Worm (Caenorhabditis elegans) whole organism, young adult: ENCODE results near the gene nhl-1.

Source experiments
- B0336.3 ChIP-seq: fragments of 200-800 bp; sonication (Bioruptor generic); IDR thresholded peaks from 2 replicates; pipeline ENCODE4 v1.3.6; 2022; ENCODE audit warnings: missing genetic modification characterization, missing compliant biosample characterization
- D2030.7 ChIP-seq: fragments of 200-800 bp; sonication (Bioruptor generic); IDR thresholded peaks from 2 replicates; pipeline ENCODE4 v1.3.6; 2022; ENCODE audit warnings: missing genetic modification reagents, missing genetic modification characterization, missing compliant biosample characterization
- F23B12.7 ChIP-seq: sonication (generic microtip); optimal IDR thresholded peaks from 2 replicates; lab custom pipeline; 2017; ENCODE audit warnings: missing genetic modification characterization, mild to moderate bottlenecking, missing compliant biosample characterization, antibody characterized with exemption, moderate library complexity; ENCODE audit not compliant: insufficient read depth
- F52B5.7 ChIP-seq: sonication (generic microtip); optimal IDR thresholded peaks from 2 replicates; lab custom pipeline; 2016; ENCODE audit warnings: mild to moderate bottlenecking, missing genetic modification characterization, missing compliant biosample characterization
- K12H6.12 ChIP-seq: fragments of 200-800 bp; sonication (Bioruptor generic); optimal IDR thresholded peaks from 2 replicates; lab custom pipeline; 2018; ENCODE audit warnings: mild to moderate bottlenecking, missing genetic modification characterization, missing compliant biosample characterization
- Y53F4B.3 ChIP-seq: fragments of 200-800 bp; sonication (Bioruptor generic); IDR thresholded peaks from 2 replicates; pipeline ENCODE4 v1.3.6; 2022; ENCODE audit warnings: missing genetic modification reagents, missing genetic modification characterization, missing compliant biosample characterization
- Y53G8AR.9 ChIP-seq: fragments of 200-800 bp; sonication (Bioruptor generic); conservative IDR thresholded peaks from 2 replicates; pipeline ENCODE4 v1.3.6; 2022; ENCODE audit warnings: missing genetic modification reagents, missing genetic modification characterization, missing compliant biosample characterization
- Y56A3A.18 ChIP-seq: fragments of 200-800 bp; sonication (Bioruptor generic); IDR thresholded peaks from 2 replicates; pipeline ENCODE4 v1.3.6; 2022; ENCODE audit warnings: missing genetic modification reagents, missing genetic modification characterization, missing compliant biosample characterization
- Y79H2A.3 ChIP-seq: fragments of 200-800 bp; sonication (Bioruptor generic); conservative IDR thresholded peaks from 2 replicates; pipeline ENCODE4 v1.3.6; 2022; ENCODE audit warnings: missing genetic modification reagents, missing genetic modification characterization, missing compliant biosample characterization
- Y95B8A.8 ChIP-seq: fragments of 200-800 bp; sonication (Bioruptor generic); IDR thresholded peaks from 2 replicates; pipeline ENCODE4 v1.3.6; 2022; ENCODE audit warnings: missing genetic modification reagents, missing genetic modification characterization, missing compliant biosample characterization
- ama-1 ChIP-seq, 3 experiments: fragments of 150-350 bp in 1 of 3; sonication (generic microtip) in 2 of 3; optimal IDR thresholded peaks; 2 replicates each; lab custom pipeline; 2014 to 2018; ENCODE audit warnings: missing biosample characterization in 2 of 3, missing genetic modification characterization in 2 of 3, missing genetic modification reagents in 2 of 3
- aptf-2 ChIP-seq: fragments of 200-800 bp; sonication (Bioruptor generic); conservative IDR thresholded peaks from 2 replicates; pipeline ENCODE4 v1.3.6; 2022; ENCODE audit warnings: missing genetic modification reagents, missing genetic modification characterization, missing compliant biosample characterization
- atf-7 ChIP-seq: sonication (generic microtip); optimal IDR thresholded peaks from 2 replicates; lab custom pipeline; 2017; ENCODE audit warnings: mild to moderate bottlenecking, missing genetic modification characterization, missing compliant biosample characterization
- attf-5 ChIP-seq: fragments of 200-800 bp; sonication (Bioruptor generic); optimal IDR thresholded peaks from 2 replicates; lab custom pipeline; 2018; ENCODE audit warnings: mild to moderate bottlenecking, missing genetic modification characterization, missing compliant biosample characterization
- ceh-91 ChIP-seq: fragments of 200-800 bp; sonication (Bioruptor generic); IDR thresholded peaks from 2 replicates; pipeline ENCODE4 v1.3.6; 2022; ENCODE audit warnings: missing genetic modification reagents, missing genetic modification characterization, missing compliant biosample characterization
- egl-18 ChIP-seq: fragments of 200-800 bp; sonication (Bioruptor generic); IDR thresholded peaks from 2 replicates; pipeline ENCODE4 v1.3.6; 2022; ENCODE audit warnings: missing genetic modification reagents, missing genetic modification characterization, missing compliant biosample characterization
- egl-44 ChIP-seq: fragments of 200-800 bp; sonication (Bioruptor generic); IDR thresholded peaks from 2 replicates; pipeline ENCODE4 v1.3.6; 2022; ENCODE audit warnings: missing genetic modification reagents, missing genetic modification characterization, missing compliant biosample characterization
- fkh-3 ChIP-seq: sonication (generic microtip); optimal IDR thresholded peaks from 2 replicates; lab custom pipeline; 2016; ENCODE audit warnings: mild to moderate bottlenecking, missing genetic modification characterization, missing compliant biosample characterization
- gei-17 ChIP-seq: fragments of 200-800 bp; sonication (Bioruptor generic); optimal IDR thresholded peaks from 2 replicates; lab custom pipeline; 2018; ENCODE audit warnings: mild to moderate bottlenecking, missing genetic modification characterization, missing compliant biosample characterization
- him-1 ChIP-seq: sonication (generic microtip); optimal IDR thresholded peaks from 2 replicates; lab custom pipeline; 2016; ENCODE audit warnings: missing genotype, missing genetic modification reagents, missing genetic modification characterization, missing compliant biosample characterization
- hmg-1.2 ChIP-seq: fragments of 200-800 bp; sonication (Bioruptor generic); IDR thresholded peaks from 2 replicates; pipeline ENCODE4 v1.3.6; 2022; ENCODE audit warnings: missing genetic modification reagents, missing genetic modification characterization, missing compliant biosample characterization
- hmg-20 ChIP-seq: fragments of 200-800 bp; sonication (Bioruptor generic); IDR thresholded peaks from 2 replicates; pipeline ENCODE4 v1.3.6; 2022; ENCODE audit warnings: missing genetic modification reagents, missing genetic modification characterization, missing compliant biosample characterization
- lag-1 ChIP-seq: fragments of 200-800 bp; sonication (Bioruptor generic); IDR thresholded peaks from 2 replicates; pipeline ENCODE4 v1.3.6; 2022; ENCODE audit warnings: missing genetic modification reagents, missing genetic modification characterization, missing compliant biosample characterization
- let-526 ChIP-seq: fragments of 200-800 bp; sonication (Bioruptor generic); IDR thresholded peaks from 2 replicates; pipeline ENCODE4 v1.3.6; 2022; ENCODE audit warnings: missing genetic modification reagents, missing genetic modification characterization, missing compliant biosample characterization
- lin-26 ChIP-seq: fragments of 200-800 bp; sonication (Bioruptor generic); IDR thresholded peaks from 2 replicates; pipeline ENCODE4 v1.3.6; 2022; ENCODE audit warnings: missing genetic modification reagents, missing genetic modification characterization, missing compliant biosample characterization
- lin-35 ChIP-seq, 3 experiments: fragments of 150-350 bp in 2 of 3; sonication (generic microtip) in 1 of 3; optimal IDR thresholded peaks; 2 replicates each; lab custom pipeline; 2014 to 2018; ENCODE audit warnings: missing biosample characterization in 3 of 3, missing genetic modification characterization in 3 of 3, missing genetic modification reagents in 3 of 3
- lin-54 ChIP-seq: fragments of 200-800 bp; sonication (Bioruptor generic); optimal IDR thresholded peaks from 2 replicates; lab custom pipeline; 2018; ENCODE audit warnings: mild to moderate bottlenecking, missing genetic modification characterization, missing compliant biosample characterization
- lsl-1 ChIP-seq: fragments of 200-800 bp; sonication (Bioruptor generic); optimal IDR thresholded peaks from 2 replicates; lab custom pipeline; 2018; ENCODE audit warnings: mild to moderate bottlenecking, missing genetic modification characterization, moderate library complexity, missing compliant biosample characterization
- madf-3 ChIP-seq: fragments of 200-800 bp; sonication (Bioruptor generic); IDR thresholded peaks from 2 replicates; pipeline ENCODE4 v1.3.6; 2022; ENCODE audit warnings: missing genetic modification reagents, missing genetic modification characterization, missing compliant biosample characterization
- mcd-1 ChIP-seq: fragments of 200-800 bp; sonication (Bioruptor generic); IDR thresholded peaks from 2 replicates; pipeline ENCODE4 v1.3.6; 2022; ENCODE audit warnings: missing genetic modification reagents, missing genetic modification characterization, missing compliant biosample characterization
- mxl-1 ChIP-seq: sonication (generic microtip); optimal IDR thresholded peaks from 2 replicates; lab custom pipeline; 2016; ENCODE audit warnings: missing genetic modification characterization, missing compliant biosample characterization
- nfya-1 ChIP-seq: sonication (generic microtip); optimal IDR thresholded peaks from 2 replicates; lab custom pipeline; 2017; ENCODE audit warnings: antibody characterized with exemption, missing compliant biosample characterization, missing genetic modification characterization, borderline replicate concordance; ENCODE audit not compliant: insufficient read depth
- nhr-27 ChIP-seq: fragments of 200-800 bp; sonication (Bioruptor generic); optimal IDR thresholded peaks from 2 replicates; lab custom pipeline; 2018; ENCODE audit warnings: mild to moderate bottlenecking, missing genetic modification characterization, moderate library complexity, missing compliant biosample characterization
- nhr-80 ChIP-seq: sonication (generic microtip); optimal IDR thresholded peaks from 2 replicates; lab custom pipeline; 2016; ENCODE audit warnings: missing genetic modification characterization, missing compliant biosample characterization
- nhr-90 ChIP-seq: sonication (generic microtip); optimal IDR thresholded peaks from 2 replicates; lab custom pipeline; 2016; ENCODE audit warnings: missing genotype, mild to moderate bottlenecking, missing genetic modification characterization, missing compliant biosample characterization
- rcor-1 ChIP-seq: fragments of 200-800 bp; sonication (Bioruptor generic); IDR thresholded peaks from 2 replicates; pipeline ENCODE4 v1.3.6; 2022; ENCODE audit warnings: missing genetic modification reagents, missing genetic modification characterization, missing compliant biosample characterization
- rec-8 ChIP-seq, 2 experiments: sonication (generic microtip); optimal IDR thresholded peaks; 2 replicates each; lab custom pipeline; 2016; ENCODE audit warnings: mild to moderate bottlenecking in 2 of 2, missing genetic modification characterization in 2 of 2, missing genetic modification reagents in 2 of 2, missing genotype in 2 of 2, missing biosample characterization in 1 of 2, missing compliant biosample characterization in 1 of 2, moderate library complexity in 1 of 2
- rpc-1 ChIP-seq, 2 experiments: fragments of 150-350 bp in 1 of 2; sonication (generic microtip) in 1 of 2; optimal IDR thresholded peaks; 2 replicates each; lab custom pipeline; 2014 to 2018; ENCODE audit warnings: missing biosample characterization in 1 of 2, missing genetic modification characterization in 1 of 2, missing genetic modification reagents in 1 of 2, missing genotype in 1 of 2
- snpc-1.1 ChIP-seq: sonication (generic microtip); optimal IDR thresholded peaks from 2 replicates; lab custom pipeline; 2017; ENCODE audit warnings: missing genetic modification characterization, mild to moderate bottlenecking, missing compliant biosample characterization, antibody characterized with exemption, moderate library complexity, missing genotype, missing genetic modification reagents; ENCODE audit not compliant: insufficient read depth
- somi-1 ChIP-seq: fragments of 200-800 bp; sonication (Bioruptor generic); optimal IDR thresholded peaks from 2 replicates; lab custom pipeline; 2018; ENCODE audit warnings: mild to moderate bottlenecking, missing genetic modification characterization, missing compliant biosample characterization
- tbp1 ChIP-seq: fragments of 200-800 bp; sonication (Bioruptor generic); optimal IDR thresholded peaks from 2 replicates; lab custom pipeline; 2018; ENCODE audit warnings: mild to moderate bottlenecking, missing genetic modification characterization, missing compliant biosample characterization
- tbx-9 ChIP-seq: sonication (generic microtip); optimal IDR thresholded peaks from 2 replicates; lab custom pipeline; 2016; ENCODE audit warnings: borderline replicate concordance, missing genetic modification characterization, inconsistent platforms, missing compliant biosample characterization
- tlf-1 ChIP-seq: fragments of 200-800 bp; sonication (Bioruptor generic); optimal IDR thresholded peaks from 2 replicates; lab custom pipeline; 2018; ENCODE audit warnings: mild to moderate bottlenecking, missing genetic modification characterization, missing compliant biosample characterization
- zfh-2 ChIP-seq: fragments of 200-800 bp; sonication (Bioruptor generic); conservative IDR thresholded peaks from 2 replicates; pipeline ENCODE4 v1.3.6; 2022; ENCODE audit warnings: missing genetic modification reagents, missing genetic modification characterization, missing compliant biosample characterization
- zim-3 ChIP-seq: sonication (generic microtip); optimal IDR thresholded peaks from 2 replicates; lab custom pipeline; 2017; ENCODE audit warnings: mild to moderate bottlenecking, missing genetic modification characterization, moderate library complexity, missing compliant biosample characterization
- ztf-26 ChIP-seq: sonication (generic microtip); optimal IDR thresholded peaks from 2 replicates; lab custom pipeline; 2017; ENCODE audit warnings: missing genetic modification characterization, missing compliant biosample characterization
- ztf-3 ChIP-seq: fragments of 200-800 bp; sonication (Bioruptor generic); optimal IDR thresholded peaks from 2 replicates; lab custom pipeline; 2018; ENCODE audit warnings: mild to moderate bottlenecking, missing genetic modification characterization, missing compliant biosample characterization

Gene nhl-1

ce11 chrIII:9104060-9104459 lies 49.6 kb downstream of the nhl-1 start (continued):
- TF ChIP-seq ama-1 (optimal IDR thresholded peaks at IDR 0.05; lab: Kevin White, UChicago) (no peak), ama-1 (GFP tag; optimal IDR thresholded peaks at IDR 0.05; lab: Kevin White, UChicago) (peak in 1 of 2 experiments; percentile 3), atf-7 (no peak), nhr-80 (peak; percentile 33), aptf-2 (GFP tag; lab: Robert Waterston, UW) (peak; percentile 69; the same call in 1 of the 2 replicates), B0336.3 (GFP tag; lab: Robert Waterston, UW) (peak; percentile 62), tbp1 (GFP tag; lab: Kevin White, UChicago) (peak; percentile 94), madf-3 (peak; percentile 59; the same call in 1 of the 2 replicates), zim-3 (peak; percentile 60), nhr-27 (tag; lab: Kevin White, UChicago) (no peak), snpc-1.1 (tag; lab: Kevin White, UChicago) (peak; percentile 88), lin-54 (peak; percentile 54), F52B5.7 (peak; percentile 74), egl-44 (GFP tag; lab: Robert Waterston, UW) (peak; percentile 88), Y56A3A.18 (0 out of 2 replicates have a peak, but pooled peaks have one; percentile 70), ztf-3 (GFP tag; lab: Kevin White, UChicago) (no peak), D2030.7 (GFP tag; lab: Robert Waterston, UW) (peak; percentile 76), him-1 (peak; percentile 92), tbx-9 (tag; lab: Kevin White, UChicago) (no peak), gei-17 (GFP tag; lab: Kevin White, UChicago) (no peak), attf-5 (GFP tag; lab: Kevin White, UChicago) (peak; percentile 53), tlf-1 (peak; percentile 27), zfh-2 (no peak), nhr-90 (peak; percentile 83), rcor-1 (peak; percentile 68), Y53F4B.3 (GFP tag; lab: Robert Waterston, UW) (peak; percentile 27; the same call in 1 of the 2 replicates), rec-8 (tag; optimal IDR thresholded peaks at IDR 0.05; lab: Kevin White, UChicago) (peak; percentile 31 to 81), nfya-1 (no peak), lsl-1 (GFP tag; lab: Kevin White, UChicago) (peak; percentile 56), lag-1 (GFP tag; lab: Robert Waterston, UW) (no peak), F23B12.7 (tag; lab: Kevin White, UChicago) (peak; percentile 34), Y53G8AR.9 (no peak), ztf-26 (tag; lab: Kevin White, UChicago) (peak; percentile 40), lin-26 (GFP tag; lab: Robert Waterston, UW) (peak; percentile 92), Y95B8A.8 (0 out of 2 replicates have a peak, but pooled peaks have one; percentile 30), hmg-1.2 (peak; percentile 77), fkh-3 (no peak), hmg-20 (GFP tag; lab: Robert Waterston, UW) (peak; percentile 41; the same call in 1 of the 2 replicates), Y79H2A.3 (GFP tag; lab: Robert Waterston, UW) (0 out of 2 replicates have a peak, but pooled peaks have one; percentile 57), rpc-1 (optimal IDR thresholded peaks at IDR 0.05; lab: Kevin White, UChicago) (peak; percentile 74), rpc-1 (tag; optimal IDR thresholded peaks at IDR 0.05; lab: Kevin White, UChicago) (peak; percentile 80), egl-18 (0 out of 2 replicates have a peak, but pooled peaks have one; percentile 36), let-526 (GFP tag; lab: Robert Waterston, UW) (peak; percentile 76; the same call in 1 of the 2 replicates), K12H6.12 (tag; lab: Kevin White, UChicago) (peak; percentile 36), somi-1 (GFP tag; lab: Kevin White, UChicago) (peak; percentile 24), mcd-1 (GFP tag; lab: Robert Waterston, UW) (peak; percentile 72), ceh-91 (GFP tag; lab: Robert Waterston, UW) (peak; percentile 52), mxl-1 (tag; lab: Kevin White, UChicago) (peak; percentile 51), lin-35 (GFP tag; optimal IDR thresholded peaks at IDR 0.05; lab: Kevin White, UChicago) (no peak)
